Fruit fly (Drosophila melanogaster): ENCODE data around the gene Herp.

Herp gene

dm6 chr2L:7782788-7783401 lies 17.0 kb downstream of the Herp start, which contains the start of gene Brd7-9 (continued):
- TF ChIP-seq CG9437 (GFP tag; optimal IDR thresholded peaks at IDR 0.05) = peak; percentile 48
- no peak for TF ChIP-seq z (GFP tag; IDR thresholded peaks at IDR 0.05)
- TF ChIP-seq tap (tag; optimal IDR thresholded peaks at IDR 0.05) = peak; percentile 50
- TF ChIP-seq kay (GFP tag; optimal IDR thresholded peaks at IDR 0.05) = peak; percentile 44
- TF ChIP-seq NK7.1 (GFP tag; optimal IDR thresholded peaks at IDR 0.05) = peak; percentile 73
- no peak for TF ChIP-seq CG3065 (GFP tag; optimal IDR thresholded peaks at IDR 0.05)
- no peak for TF ChIP-seq HmgD (GFP tag; optimal IDR thresholded peaks at IDR 0.05)
- no peak for TF ChIP-seq hth (optimal IDR thresholded peaks at IDR 0.05)
- TF ChIP-seq Jarid2 (GFP tag; optimal IDR thresholded peaks at IDR 0.05) = peak; percentile 12
- peak; percentile 15 for TF ChIP-seq repo (GFP tag; optimal IDR thresholded peaks at IDR 0.05)
- peak; percentile 81 for TF ChIP-seq Xrp1 (GFP tag; IDR thresholded peaks at IDR 0.05)
- TF ChIP-seq lilli (GFP tag; optimal IDR thresholded peaks at IDR 0.05) = peak; percentile 73
- peak; percentile 80; the same call in 2 of the 3 replicates for TF ChIP-seq ase (GFP tag; IDR thresholded peaks at IDR 0.05)
- TF ChIP-seq CG12942 (GFP tag; optimal IDR thresholded peaks at IDR 0.05) = peak; percentile 43
- peak; percentile 48 for TF ChIP-seq Six4 (GFP tag; optimal IDR thresholded peaks at IDR 0.05)
- no peak for TF ChIP-seq ERR (GFP tag; optimal IDR thresholded peaks at IDR 0.05)
- TF ChIP-seq Aef1 (GFP tag; IDR thresholded peaks at IDR 0.05) = peak; percentile 60
- TF ChIP-seq CG7357 (GFP tag; IDR thresholded peaks at IDR 0.05) = peak; percentile 49; the same call in 1 of the 3 replicates
- no peak for TF ChIP-seq CG6791 (GFP tag; IDR thresholded peaks at IDR 0.05; ENCODE audit: partially characterized antibody)
- TF ChIP-seq dpn (GFP tag; optimal IDR thresholded peaks at IDR 0.05) = peak; percentile 60 to 78
- TF ChIP-seq Opbp (GFP tag; IDR thresholded peaks at IDR 0.05; ENCODE audit: partially characterized antibody) = no peak
- peak; percentile 45 for TF ChIP-seq CG15011 (GFP tag; optimal IDR thresholded peaks at IDR 0.05)
- peak; percentile 33 for TF ChIP-seq CG3407 (GFP tag; optimal IDR thresholded peaks at IDR 0.05)
- no peak for TF ChIP-seq tx (GFP tag; optimal IDR thresholded peaks at IDR 0.05)
- TF ChIP-seq Lhr (GFP tag; optimal IDR thresholded peaks at IDR 0.05) = no peak
- TF ChIP-seq CG13296 (GFP tag; optimal IDR thresholded peaks at IDR 0.05) = peak; percentile 70
- TF ChIP-seq Scr (GFP tag; IDR thresholded peaks at IDR 0.05; ENCODE audit: partially characterized antibody) = peak; percentile 50
- peak; percentile 67 for TF ChIP-seq HHEX (GFP tag; optimal IDR thresholded peaks at IDR 0.05)
- TF ChIP-seq Atf3 (GFP tag; optimal IDR thresholded peaks at IDR 0.05) = peak; percentile 28
- peak; percentile 92 for TF ChIP-seq chm (GFP tag; IDR thresholded peaks at IDR 0.05)
- peak; percentile 57 for TF ChIP-seq CG18476 (GFP tag; optimal IDR thresholded peaks at IDR 0.05)
- peak; percentile 65 for TF ChIP-seq CG32772 (GFP tag; IDR thresholded peaks at IDR 0.05)
- TF ChIP-seq CG12236 (GFP tag; optimal IDR thresholded peaks at IDR 0.05) = no peak
- TF ChIP-seq CG7271 (tag; optimal IDR thresholded peaks at IDR 0.05) = no peak
- TF ChIP-seq nom (GFP tag; optimal IDR thresholded peaks at IDR 0.05) = no peak
- peak; percentile 41 for TF ChIP-seq Camta (GFP tag; optimal IDR thresholded peaks at IDR 0.05)
- peak; percentile 87 for TF ChIP-seq zf30C (GFP tag; optimal IDR thresholded peaks at IDR 0.05)
- TF ChIP-seq CG4328 (GFP tag; optimal IDR thresholded peaks at IDR 0.05) = no peak
- peak; percentile 58 for TF ChIP-seq Max (GFP tag; optimal IDR thresholded peaks at IDR 0.05)
- no peak for TF ChIP-seq CG42726 (GFP tag; IDR thresholded peaks at IDR 0.05; ENCODE audit: partially characterized antibody)
- peak; percentile 71 for TF ChIP-seq CG11504 (tag; optimal IDR thresholded peaks at IDR 0.05)
- TF ChIP-seq lov (optimal IDR thresholded peaks at IDR 0.05) = no peak
- peak; percentile 74; the same call in 2 of the 3 replicates for TF ChIP-seq lov (GFP tag; IDR thresholded peaks at IDR 0.05)
- no peak for TF ChIP-seq CG34224 (GFP tag; IDR thresholded peaks at IDR 0.05; ENCODE audit: partially characterized antibody)
- TF ChIP-seq bcd (GFP tag; optimal IDR thresholded peaks at IDR 0.05) = peak; percentile 67
- TF ChIP-seq onecut (GFP tag; IDR thresholded peaks at IDR 0.05) = peak; percentile 73
- TF ChIP-seq Dll (GFP tag; IDR thresholded peaks at IDR 0.05; ENCODE audit: partially characterized antibody) = peak; percentile 69
- no peak for TF ChIP-seq CG10565 (GFP tag; optimal IDR thresholded peaks at IDR 0.05)
- TF ChIP-seq CG8478 (optimal IDR thresholded peaks at IDR 0.05) = no peak
- peak; percentile 71 for TF ChIP-seq Blimp-1 (GFP tag; optimal IDR thresholded peaks at IDR 0.05)
- peak; percentile 67 for TF ChIP-seq MBD-R2 (GFP tag; IDR thresholded peaks at IDR 0.05)
